Fruit fly (Drosophila melanogaster) S2 (cell line): Measurements from ENCODE around the gene chas.

Experiments used
- CG8478 ChIP-seq: fragments of >200 bp; optimal IDR thresholded peaks from 2 replicates; lab custom pipeline; 2018
- CTCF ChIP-seq, 2 experiments: fragments of >200 bp; optimal IDR thresholded peaks; 2 replicates each; lab custom pipeline; 2018

DNA sequence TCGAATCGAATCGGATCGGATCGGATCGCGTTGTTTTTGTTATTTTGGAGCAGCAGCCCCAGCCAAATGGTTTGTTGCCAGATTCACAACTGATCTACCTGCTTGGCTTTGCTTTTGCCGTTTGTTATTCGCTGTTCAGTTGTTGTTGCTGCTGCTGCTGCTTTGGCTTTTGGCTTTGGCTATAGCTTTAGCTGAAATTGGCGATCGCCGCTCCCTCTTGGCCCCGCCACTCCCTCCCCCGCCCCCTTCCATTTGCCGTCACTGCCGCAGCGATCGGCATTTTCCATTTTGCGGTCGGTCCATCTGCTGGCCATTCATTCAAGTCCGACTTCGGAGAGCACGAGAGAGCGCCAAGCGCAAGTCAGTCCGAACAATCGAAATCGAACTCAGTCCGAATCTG lies at the start of gene chas:
- TF ChIP-seq CG8478 (lab: Kevin White, UChicago) (no peak), CTCF (optimal IDR thresholded peaks at IDR 0.05; lab: Kevin White, UChicago) (no peak)
